Worm (Caenorhabditis elegans) whole organism, L1 larva: ENCODE measurements around the gene sdz-20.

Experiments
- ceh-8 ChIP-seq: fragments of 200-800 bp; sonication (Bioruptor generic); optimal IDR thresholded peaks from 2 replicates; lab custom pipeline; 2018; ENCODE audit warnings: mild to moderate bottlenecking, missing genetic modification characterization, moderate library complexity, missing compliant biosample characterization
- ceh-82 ChIP-seq, 3 experiments: fragments of 150-350 bp in 1 of 3; sonication (generic microtip) in 2 of 3; optimal IDR thresholded peaks; 2 replicates each; lab custom pipeline; 2014 to 2017; ENCODE audit warnings: missing biosample characterization in 3 of 3, missing genetic modification characterization in 3 of 3
- mep-1 ChIP-seq: fragments of 150-350 bp; optimal IDR thresholded peaks from 2 replicates; lab custom pipeline; 2014; ENCODE audit warnings: missing biosample characterization, missing genetic modification characterization
- nhr-71 ChIP-seq: sonication (generic microtip); optimal IDR thresholded peaks from 2 replicates; lab custom pipeline; 2016; ENCODE audit warnings: mild to moderate bottlenecking, missing genetic modification characterization, moderate library complexity, missing compliant biosample characterization
- pqm-1 ChIP-seq: sonication (generic microtip); optimal IDR thresholded peaks from 3 replicates; lab custom pipeline; 2017; ENCODE audit warnings: missing biosample characterization, missing genetic modification characterization

DNA sequence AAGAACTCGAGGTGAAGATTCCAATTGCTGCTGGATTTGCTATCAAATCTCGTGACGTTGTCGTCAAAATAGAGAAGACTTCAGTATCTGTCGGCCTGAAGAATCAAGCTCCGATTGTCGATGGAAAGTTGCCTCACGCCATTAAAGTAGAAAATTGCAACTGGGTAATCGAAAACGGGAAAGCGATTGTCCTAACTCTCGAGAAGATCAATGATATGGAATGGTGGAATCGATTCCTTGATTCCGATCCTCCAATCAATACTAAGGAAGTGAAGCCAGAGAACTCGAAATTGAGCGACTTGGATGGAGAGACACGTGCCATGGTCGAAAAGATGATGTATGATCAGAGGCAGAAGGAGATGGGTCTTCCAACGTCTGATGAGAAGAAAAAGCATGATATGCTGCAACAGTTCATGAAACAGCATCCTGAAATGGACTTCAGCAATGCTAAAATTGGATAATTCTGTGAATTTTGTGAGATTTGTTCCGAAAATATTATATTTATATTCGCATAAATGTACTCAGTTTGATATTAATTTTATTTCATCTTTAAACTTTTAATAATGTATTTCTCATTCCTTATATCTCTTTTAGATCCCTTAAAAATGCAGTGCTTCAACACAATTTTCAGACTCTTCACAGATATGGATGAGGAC, 8.4 kb downstream of the sdz-20 start, which contains the start of gene dro-1:
- TF ChIP-seq pqm-1 (tag; lab: Kevin White, UChicago), result no peak
- TF ChIP-seq ceh-82 (tag; optimal IDR thresholded peaks at IDR 0.05; lab: Kevin White, UChicago), result no peak
- no peak for TF ChIP-seq mep-1 (tag; lab: Kevin White, UChicago)
- no peak for TF ChIP-seq nhr-71 (tag; lab: Kevin White, UChicago)
- TF ChIP-seq ceh-8 (GFP tag; lab: Kevin White, UChicago), result no peak
